Worm (Caenorhabditis elegans): Measurements from ENCODE around the gene ugt-14.
"Not testable (repeated sequence)": the region's sequence is repeated elsewhere in the genome, so short reads cannot be mapped to it uniquely, and the experiment has no call there.

The ugt-14 gene

ce11 chrV:4889976-4890479, 16.0 kb upstream of the ugt-14 start, which contains the start of gene T19H12.2:
T19H12.2 (plus strand) TSS chrV:4890429.
- no peak for TF ChIP-seq mab-5 (tag; optimal IDR thresholded peaks at IDR 0.05)
- TF ChIP-seq nhr-6 (tag; optimal IDR thresholded peaks at IDR 0.05): no peak
- TF ChIP-seq ZK546.5 (tag; optimal IDR thresholded peaks at IDR 0.05): no peak
- TF ChIP-seq snpc-4 (tag; optimal IDR thresholded peaks at IDR 0.05): no peak
- no peak for TF ChIP-seq peb-1 (tag; optimal IDR thresholded peaks at IDR 0.05)
- TF ChIP-seq skn-1 (tag; optimal IDR thresholded peaks at IDR 0.05): no peak
- TF ChIP-seq nhr-21 (tag; optimal IDR thresholded peaks at IDR 0.05): no peak
- TF ChIP-seq unc-62 (GFP tag; optimal IDR thresholded peaks at IDR 0.05): no peak

ce11 chrV:4890781-4891180, 15.3 kb upstream of the ugt-14 start:
- TF ChIP-seq ceh-16 (tag; optimal IDR thresholded peaks at IDR 0.05) (no peak), nhr-237 (tag; optimal IDR thresholded peaks at IDR 0.05) (no peak), Y55F3AM.14 (GFP tag; optimal IDR thresholded peaks at IDR 0.05) (no peak), nhr-11 (tag; optimal IDR thresholded peaks at IDR 0.05) (no peak), ztf-4 (tag; optimal IDR thresholded peaks at IDR 0.05) (no peak), elt-3 (tag; optimal IDR thresholded peaks at IDR 0.05) (no peak), ztf-1 (GFP tag; conservative IDR thresholded peaks at IDR 0.05) (no peak), sma-9 (GFP tag; optimal IDR thresholded peaks at IDR 0.05) (no peak), sma-9 (tag; optimal IDR thresholded peaks at IDR 0.05) (no peak), dmd-4 (tag; optimal IDR thresholded peaks at IDR 0.05) (no peak), nhr-129 (tag; optimal IDR thresholded peaks at IDR 0.05) (no peak), nhr-77 (tag; optimal IDR thresholded peaks at IDR 0.05) (no peak), nhr-12 (tag; optimal IDR thresholded peaks at IDR 0.05) (no peak), mab-5 (tag; optimal IDR thresholded peaks at IDR 0.05) (no peak), unc-55 (GFP tag; optimal IDR thresholded peaks at IDR 0.05) (no peak), ztf-11 (tag; optimal IDR thresholded peaks at IDR 0.05) (no peak), nhr-25 (tag; optimal IDR thresholded peaks at IDR 0.05) (no peak), snpc-4 (tag; optimal IDR thresholded peaks at IDR 0.05) (no peak)

ce11 chrV:4891305-4891704, 14.7 kb upstream of the ugt-14 start:
- TF ChIP-seq ama-1 (optimal IDR thresholded peaks at IDR 0.05) (no peak), Y55F3AM.14 (GFP tag; optimal IDR thresholded peaks at IDR 0.05) (no peak), lin-11 (tag; optimal IDR thresholded peaks at IDR 0.05) (no peak), sma-3 (GFP tag; optimal IDR thresholded peaks at IDR 0.05) (no peak), lsy-2 (tag; optimal IDR thresholded peaks at IDR 0.05) (no peak), gmeb-1 (tag; optimal IDR thresholded peaks at IDR 0.05) (no peak), nhr-21 (tag; optimal IDR thresholded peaks at IDR 0.05) (no peak), peb-1 (tag; optimal IDR thresholded peaks at IDR 0.05) (no peak)

- no peak for TF ChIP-seq nhr-23 (tag; optimal IDR thresholded peaks at IDR 0.05)
- no peak for TF ChIP-seq ceh-16 (tag; optimal IDR thresholded peaks at IDR 0.05)
- TF ChIP-seq nhr-6 (tag; optimal IDR thresholded peaks at IDR 0.05): no peak
- no peak for TF ChIP-seq ZK546.5 (tag; optimal IDR thresholded peaks at IDR 0.05)
- TF ChIP-seq snpc-4 (tag; optimal IDR thresholded peaks at IDR 0.05): no peak
- no peak for TF ChIP-seq sma-9 (GFP tag; optimal IDR thresholded peaks at IDR 0.05)
- no peak for TF ChIP-seq sma-9 (tag; optimal IDR thresholded peaks at IDR 0.05)
- TF ChIP-seq lsy-2 (tag; optimal IDR thresholded peaks at IDR 0.05): no peak
Measured at ce11 chrV:4894971-4895370, 11.1 kb upstream of the ugt-14 start, which contains the start of gene ugt-11. ugt-11 (minus strand) TSS chrV:4895071.

- TF ChIP-seq ceh-82 (tag; optimal IDR thresholded peaks at IDR 0.05): no peak
- TF ChIP-seq sma-3 (GFP tag; optimal IDR thresholded peaks at IDR 0.05): peak; percentile 51
- peak; percentile 84 for TF ChIP-seq sma-9 (GFP tag; optimal IDR thresholded peaks at IDR 0.05)
- no peak for TF ChIP-seq sma-9 (tag; optimal IDR thresholded peaks at IDR 0.05)
- TF ChIP-seq dmd-4 (tag; optimal IDR thresholded peaks at IDR 0.05): no peak
- TF ChIP-seq nhr-25 (tag; optimal IDR thresholded peaks at IDR 0.05): peak; percentile 64
Measured at ce11 chrV:4895744-4896143, 10.3 kb upstream of the ugt-14 start, which contains the start of gene ugt-9. ugt-9 (plus strand) TSS chrV:4896048.

ce11 chrV:4900020-4900419, 6.0 kb upstream of the ugt-14 start, which contains the start of gene ugt-10:
ugt-10 (minus strand) TSS chrV:4900120.
- TF ChIP-seq F13H6.1 (tag; optimal IDR thresholded peaks at IDR 0.05); nhr-21 (tag; optimal IDR thresholded peaks at IDR 0.05); ztf-1 (GFP tag; conservative IDR thresholded peaks at IDR 0.05): not testable (repeated sequence)

All from whole organism, L2 larva.